Worm (Caenorhabditis elegans): Measurements from ENCODE around the gene C50D2.2.

The C50D2.2 gene

DNA sequence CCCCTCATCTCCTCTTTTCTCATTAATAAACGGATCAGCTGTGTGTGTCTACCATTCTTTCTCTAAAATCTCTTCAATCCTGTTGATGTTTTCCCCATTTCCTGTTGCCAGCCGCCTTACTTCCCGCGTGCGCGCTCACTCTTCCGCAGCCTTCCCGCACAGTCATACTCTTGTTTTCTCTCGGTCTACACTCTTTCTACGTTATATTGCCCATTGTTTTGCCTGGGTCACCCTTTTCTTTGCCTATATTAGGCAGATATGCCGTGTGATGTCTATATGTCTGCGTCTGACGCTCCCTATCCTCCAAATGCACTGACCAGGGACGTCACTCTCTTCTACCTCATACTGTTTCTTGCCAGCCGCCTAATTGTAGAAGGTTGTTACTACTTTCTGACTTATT lies 42.6 kb upstream of the C50D2.2 start (continued):
- no peak for TF ChIP-seq egl-27 (tag; optimal IDR thresholded peaks at IDR 0.05)
- TF ChIP-seq unc-30 (tag; optimal IDR thresholded peaks at IDR 0.05) = no peak
- peak in 1 of 2 experiments; percentile 62 for TF ChIP-seq lin-35 (GFP tag; optimal IDR thresholded peaks at IDR 0.05)
- TF ChIP-seq ceh-8 (GFP tag; optimal IDR thresholded peaks at IDR 0.05) = peak; percentile 30
- no peak for TF ChIP-seq ceh-88 (GFP tag; IDR thresholded peaks at IDR 0.05)
- no peak for TF ChIP-seq nhr-77 (tag; optimal IDR thresholded peaks at IDR 0.05)
- TF ChIP-seq unc-86 (tag; optimal IDR thresholded peaks at IDR 0.05) = no peak
- TF ChIP-seq tbx-2 (tag; optimal IDR thresholded peaks at IDR 0.05) = peak; percentile 0
- no peak for TF ChIP-seq fkh-4 (tag; optimal IDR thresholded peaks at IDR 0.05; ENCODE audit: borderline replicate concordance)
- TF ChIP-seq ces-1 (GFP tag; optimal IDR thresholded peaks at IDR 0.05) = no peak

DNA sequence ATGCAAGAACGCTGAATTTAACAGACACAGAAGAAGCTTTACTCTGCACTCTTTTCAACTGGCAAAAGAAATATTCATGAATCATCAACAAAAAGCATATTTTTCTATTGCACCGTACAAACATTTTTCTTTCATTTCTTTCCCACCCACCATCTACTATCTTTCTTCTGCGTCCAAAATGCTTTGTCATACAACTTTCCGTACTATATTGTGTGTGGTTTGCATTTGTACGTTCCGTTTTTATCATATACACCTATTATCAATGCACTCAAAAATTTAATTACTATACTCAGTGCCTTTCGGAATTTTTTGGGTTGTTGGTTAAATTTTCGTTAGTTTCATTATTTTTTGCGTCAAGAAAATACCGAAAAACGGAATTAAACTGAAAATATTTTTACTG lies 41.3 kb upstream of the C50D2.2 start:
- TF ChIP-seq aha-1 (tag; optimal IDR thresholded peaks at IDR 0.05) (no peak), swsn-7 (tag; optimal IDR thresholded peaks at IDR 0.05) (no peak), unc-98 (GFP tag; IDR thresholded peaks at IDR 0.05) (no peak), unc-86 (tag; optimal IDR thresholded peaks at IDR 0.05) (no peak), F16B12.6 (tag; optimal IDR thresholded peaks at IDR 0.05) (no peak), unc-62 (GFP tag; optimal IDR thresholded peaks at IDR 0.05) (no peak), tlp-1 (tag; optimal IDR thresholded peaks at IDR 0.05) (no peak), efl-1 (optimal IDR thresholded peaks at IDR 0.05) (no peak), efl-1 (GFP tag; optimal IDR thresholded peaks at IDR 0.05 in 1 of 2) (no peak), dpl-1 (GFP tag; optimal IDR thresholded peaks at IDR 0.05) (no peak), hlh-4 (tag; optimal IDR thresholded peaks at IDR 0.05) (no peak), nhr-19 (GFP tag; conservative IDR thresholded peaks at IDR 0.05) (no peak), mab-9 (GFP tag; IDR thresholded peaks at IDR 0.05) (no peak), lin-14 (GFP tag; optimal IDR thresholded peaks at IDR 0.05) (no peak), sup-37 (GFP tag; optimal IDR thresholded peaks at IDR 0.05) (no peak), mep-1 (tag; optimal IDR thresholded peaks at IDR 0.05) (no peak), dsc-1 (tag; optimal IDR thresholded peaks at IDR 0.05) (no peak)

- TF ChIP-seq pax-3 (tag; optimal IDR thresholded peaks at IDR 0.05) = no peak
- TF ChIP-seq blmp-1 (tag; optimal IDR thresholded peaks at IDR 0.05) = peak; percentile 72
Observed at ce11 chrII:68757-69156, 40.2 kb upstream of the C50D2.2 start.

ce11 chrII:69354-69753 lies 39.6 kb upstream of the C50D2.2 start, which contains the start of gene egl-26:
Gene egl-26 (plus strand): TSS chrII:69654.
- TF ChIP-seq ets-5 (GFP tag; IDR thresholded peaks at IDR 0.05) (no peak), aly-2 (tag; optimal IDR thresholded peaks at IDR 0.05) (no peak), ceh-8 (GFP tag; optimal IDR thresholded peaks at IDR 0.05) (no peak)

DNA sequence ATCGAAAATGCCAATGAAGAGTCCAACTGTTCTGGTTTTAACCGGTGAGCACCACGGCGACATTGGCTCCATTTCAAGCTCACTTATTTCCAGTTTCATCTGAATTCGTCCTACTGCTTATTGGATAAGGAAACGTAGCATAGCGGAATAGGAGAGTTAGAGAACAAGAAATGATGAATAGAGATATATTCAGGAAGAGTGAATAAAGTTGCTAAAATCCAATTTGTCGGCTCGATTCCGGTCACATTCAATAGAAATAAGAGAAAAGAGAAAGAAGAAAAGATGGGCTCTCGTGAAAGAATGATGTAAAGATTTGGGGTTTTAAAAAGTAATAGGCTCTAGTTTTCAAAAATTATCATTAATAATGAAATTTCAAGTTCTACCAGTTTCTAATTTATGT lies 35.6 kb upstream of the C50D2.2 start:
- TF ChIP-seq mdl-1 (tag; optimal IDR thresholded peaks at IDR 0.05) (no peak), C34B4.2 (tag; optimal IDR thresholded peaks at IDR 0.05) (no peak), elt-3 (tag; optimal IDR thresholded peaks at IDR 0.05) (no peak), fkh-10 (GFP tag; optimal IDR thresholded peaks at IDR 0.05) (peak; percentile 83), xbp-1 (tag; optimal IDR thresholded peaks at IDR 0.05) (peak; percentile 19), ztf-11 (tag; optimal IDR thresholded peaks at IDR 0.05) (no peak), sptf-1 (tag; optimal IDR thresholded peaks at IDR 0.05) (no peak), ces-1 (GFP tag; optimal IDR thresholded peaks at IDR 0.05) (peak; percentile 59), dpl-1 (GFP tag; optimal IDR thresholded peaks at IDR 0.05) (no peak), lin-14 (GFP tag; optimal IDR thresholded peaks at IDR 0.05) (peak; percentile 61), isw-1 (GFP tag; IDR thresholded peaks at IDR 0.05) (no peak), hpl-2 (GFP tag; optimal IDR thresholded peaks at IDR 0.05) (no peak), lsy-2 (tag; optimal IDR thresholded peaks at IDR 0.05) (no peak)

Measured in whole organism, L1 larva.